Worm (Caenorhabditis elegans) whole organism, L4/young adult: ENCODE measurements around the gene agt-2.

Experiments used
- W03F9.2 ChIP-seq: fragments of 150-350 bp; optimal IDR thresholded peaks from 2 replicates; lab custom pipeline; 2014; ENCODE audit warnings: missing biosample characterization, missing genetic modification characterization
- dao-5 ChIP-seq: sonication (generic microtip); optimal IDR thresholded peaks from 2 replicates; lab custom pipeline; 2016; ENCODE audit warnings: missing genotype, missing genetic modification characterization, moderate library complexity, missing compliant biosample characterization
- him-1 ChIP-seq: sonication (generic microtip); optimal IDR thresholded peaks from 2 replicates; lab custom pipeline; 2016; ENCODE audit warnings: missing genotype, missing genetic modification reagents, missing genetic modification characterization, missing compliant biosample characterization

ce11 chrII:5323773-5324172, 49.9 kb downstream of the agt-2 start:
- no peak for TF ChIP-seq W03F9.2
- no peak for TF ChIP-seq him-1 (tag; lab: Kevin White, UChicago)
- no peak for TF ChIP-seq dao-5 (tag; lab: Kevin White, UChicago)
